Worm (Caenorhabditis elegans): ENCODE results near the gene chil-24.

chil-24 gene

DNA sequence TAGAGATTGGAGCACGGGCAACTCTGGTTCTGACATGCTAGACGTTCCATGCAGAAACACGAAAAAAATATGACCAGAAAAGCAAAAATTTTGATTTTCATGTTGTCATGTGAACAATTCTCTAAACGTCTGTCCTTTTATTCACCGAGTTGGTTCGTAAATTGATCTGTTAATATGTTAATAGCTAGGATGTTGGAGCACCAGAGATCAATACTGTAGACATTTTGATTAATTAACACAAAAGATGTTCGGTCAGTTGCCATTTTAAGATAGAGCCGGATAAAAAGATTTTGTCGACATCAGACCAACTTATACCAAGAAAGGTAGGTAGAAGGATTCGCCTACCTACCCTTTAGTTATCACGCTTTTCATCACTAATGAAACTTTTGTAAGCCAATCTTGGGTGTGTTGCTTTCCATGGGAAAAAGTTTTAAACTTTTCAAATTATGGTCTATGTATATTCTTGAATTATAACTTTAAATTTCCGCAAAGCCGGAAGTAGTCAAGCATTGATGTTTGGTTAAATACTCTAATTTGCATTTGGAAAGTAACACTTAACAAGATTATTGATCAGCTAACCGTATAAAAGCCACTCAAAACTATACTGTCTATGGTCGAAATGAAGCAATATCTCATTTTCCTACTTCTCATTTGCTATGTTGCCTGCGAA lies 20.7 kb downstream of the chil-24 start, which contains the start of the genes T10D4.11 and T10D4.1:
TSS of gene T10D4.11 (minus strand) at position 101 of the 670 bp plus-strand sequence.
TSS of gene T10D4.1 (plus strand) at position 620 of the 670 bp plus-strand sequence.
- TF ChIP-seq ZK546.5 (tag; optimal IDR thresholded peaks at IDR 0.05) (no peak), C34F6.9 (tag; optimal IDR thresholded peaks at IDR 0.05) (no peak), peb-1 (tag; optimal IDR thresholded peaks at IDR 0.05) (no peak), skn-1 (tag; optimal IDR thresholded peaks at IDR 0.05) (no peak), ztf-1 (GFP tag; conservative IDR thresholded peaks at IDR 0.05) (no peak), lin-11 (tag; optimal IDR thresholded peaks at IDR 0.05) (no peak), ama-1 (optimal IDR thresholded peaks at IDR 0.05) (no peak), nhr-237 (tag; optimal IDR thresholded peaks at IDR 0.05) (no peak), crh-2 (tag; optimal IDR thresholded peaks at IDR 0.05) (no peak), snpc-4 (tag; optimal IDR thresholded peaks at IDR 0.05) (no peak), zag-1 (tag; optimal IDR thresholded peaks at IDR 0.05) (no peak), nhr-11 (tag; optimal IDR thresholded peaks at IDR 0.05) (no peak), alr-1 (tag; optimal IDR thresholded peaks at IDR 0.05) (no peak)

DNA sequence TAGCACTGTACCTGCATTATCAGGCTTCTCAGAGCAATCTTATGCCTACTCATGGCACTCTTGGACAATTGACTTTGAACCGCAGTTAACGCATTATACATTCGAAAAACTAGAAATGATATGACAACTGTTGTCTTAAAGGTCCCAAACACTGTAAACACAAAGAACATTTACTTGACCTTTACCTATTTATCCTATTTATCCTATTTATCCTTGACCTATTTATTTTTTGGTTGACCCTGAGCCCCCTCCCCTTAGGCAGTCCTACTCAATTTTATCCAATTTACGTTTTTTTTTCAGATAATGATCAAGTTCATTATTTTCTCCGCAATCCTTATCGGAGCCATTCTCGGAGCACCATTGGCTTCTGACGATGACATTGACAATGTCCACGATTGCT lies 22.7 kb downstream of the chil-24 start, which contains the start of the genes T10D4.14 and T10D4.19:
TSS of gene T10D4.14 (minus strand) at position 101 of the 400 bp plus-strand sequence.
TSS of gene T10D4.19 (plus strand) at position 304 of the 400 bp plus-strand sequence.
- TF ChIP-seq nhr-129 (tag; optimal IDR thresholded peaks at IDR 0.05) (no peak), nhr-237 (tag; optimal IDR thresholded peaks at IDR 0.05) (no peak), elt-3 (tag; optimal IDR thresholded peaks at IDR 0.05) (no peak), fos-1 (tag; optimal IDR thresholded peaks at IDR 0.05) (no peak), C34F6.9 (tag; optimal IDR thresholded peaks at IDR 0.05) (no peak), aly-2 (tag; optimal IDR thresholded peaks at IDR 0.05) (no peak), nhr-25 (tag; optimal IDR thresholded peaks at IDR 0.05) (no peak), F13H6.1 (tag; optimal IDR thresholded peaks at IDR 0.05) (no peak), unc-55 (GFP tag; optimal IDR thresholded peaks at IDR 0.05) (no peak), elt-1 (tag; optimal IDR thresholded peaks at IDR 0.05) (no peak), crh-2 (tag; optimal IDR thresholded peaks at IDR 0.05) (no peak)

DNA sequence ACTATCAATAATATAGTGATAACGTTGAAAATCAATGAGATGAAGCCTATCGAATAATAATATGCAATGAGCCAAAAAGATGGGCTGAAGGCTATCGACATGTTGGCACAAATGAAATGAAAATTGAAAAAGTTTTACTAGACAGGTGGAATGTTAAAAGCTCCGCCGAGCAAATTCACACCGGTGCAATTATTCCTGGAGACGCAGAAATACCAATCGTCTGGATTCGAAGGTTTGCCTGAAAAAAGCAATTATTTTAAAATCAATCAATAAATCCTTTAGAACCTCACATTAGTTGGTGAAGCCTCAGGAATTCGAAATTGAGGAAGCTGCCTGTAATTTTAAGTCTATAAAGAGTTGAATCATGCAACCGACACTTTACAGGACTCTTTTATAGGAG lies 25.4 kb downstream of the chil-24 start, which contains the start of gene sri-32:
TSS of gene sri-32 (minus strand) at position 101 of the 400 bp plus-strand sequence.
- no peak for TF ChIP-seq elt-3 (tag; optimal IDR thresholded peaks at IDR 0.05)
- no peak for TF ChIP-seq mbf-1 (tag; optimal IDR thresholded peaks at IDR 0.05)
- TF ChIP-seq crh-2 (tag; optimal IDR thresholded peaks at IDR 0.05), result no peak
- no peak for TF ChIP-seq ceh-16 (tag; optimal IDR thresholded peaks at IDR 0.05)
- TF ChIP-seq nhr-10 (tag; optimal IDR thresholded peaks at IDR 0.05), result no peak
- TF ChIP-seq ZK546.5 (tag; optimal IDR thresholded peaks at IDR 0.05), result no peak
- TF ChIP-seq aly-2 (tag; optimal IDR thresholded peaks at IDR 0.05), result no peak
- no peak for TF ChIP-seq egl-27 (tag; optimal IDR thresholded peaks at IDR 0.05)
- TF ChIP-seq blmp-1 (tag; optimal IDR thresholded peaks at IDR 0.05; ENCODE audit: insufficient read depth), result no peak
- TF ChIP-seq sem-4 (tag; optimal IDR thresholded peaks at IDR 0.05), result no peak
- TF ChIP-seq snpc-4 (tag; optimal IDR thresholded peaks at IDR 0.05), result no peak
- TF ChIP-seq zag-1 (tag; optimal IDR thresholded peaks at IDR 0.05), result no peak
- no peak for TF ChIP-seq nhr-12 (tag; optimal IDR thresholded peaks at IDR 0.05)
- no peak for TF ChIP-seq Y55F3AM.14 (GFP tag; optimal IDR thresholded peaks at IDR 0.05)

DNA sequence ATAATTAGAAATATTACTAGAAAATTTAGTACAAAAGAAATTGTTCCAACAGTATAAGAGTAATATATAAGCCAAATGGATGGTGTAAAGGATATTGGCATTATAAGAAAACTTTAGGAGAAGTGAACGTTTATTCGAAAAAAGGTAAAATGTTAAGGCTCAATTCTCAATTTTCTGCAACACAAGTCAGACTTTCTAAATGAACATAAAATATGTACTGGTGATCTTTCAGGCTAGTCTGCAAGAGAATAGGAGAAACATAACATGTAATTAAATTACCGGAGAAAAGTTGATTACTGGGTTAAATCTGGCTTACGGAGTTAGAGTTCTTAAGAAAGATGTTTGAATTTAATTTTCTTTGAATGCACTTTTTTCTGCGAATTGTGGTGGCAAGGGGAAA lies 27.8 kb downstream of the chil-24 start, which contains the start of gene sri-33:
TSS of gene sri-33 (minus strand) at position 101 of the 400 bp plus-strand sequence.
- TF ChIP-seq egl-27 (tag; optimal IDR thresholded peaks at IDR 0.05), result no peak
- peak; percentile 5 for TF ChIP-seq nhr-21 (tag; optimal IDR thresholded peaks at IDR 0.05)

DNA sequence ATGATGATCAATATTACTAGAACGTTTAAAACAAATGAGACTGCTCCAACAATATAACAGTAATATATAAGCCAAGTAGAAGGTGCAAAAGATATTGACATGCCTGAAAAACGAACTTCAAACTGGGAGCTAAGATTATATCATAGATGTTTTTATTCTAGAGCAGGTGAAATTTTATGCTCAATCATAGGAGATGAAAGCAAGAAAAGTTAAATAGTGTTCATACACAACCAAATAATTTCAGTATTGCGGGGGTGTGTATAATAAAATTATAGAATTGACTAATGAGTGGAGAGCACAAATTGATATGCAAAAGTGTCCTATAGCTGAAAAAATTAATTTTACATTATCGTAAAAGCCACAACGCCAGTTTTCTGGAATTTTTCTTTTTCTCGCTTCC lies 30.0 kb downstream of the chil-24 start, which contains the start of gene sri-34:
TSS of gene sri-34 (minus strand) at position 101 of the 400 bp plus-strand sequence.
- TF ChIP-seq ama-1 (optimal IDR thresholded peaks at IDR 0.05) (no peak), blmp-1 (tag; optimal IDR thresholded peaks at IDR 0.05; ENCODE audit: insufficient read depth) (no peak), dmd-4 (tag; optimal IDR thresholded peaks at IDR 0.05) (no peak), aly-2 (tag; optimal IDR thresholded peaks at IDR 0.05) (no peak)

DNA sequence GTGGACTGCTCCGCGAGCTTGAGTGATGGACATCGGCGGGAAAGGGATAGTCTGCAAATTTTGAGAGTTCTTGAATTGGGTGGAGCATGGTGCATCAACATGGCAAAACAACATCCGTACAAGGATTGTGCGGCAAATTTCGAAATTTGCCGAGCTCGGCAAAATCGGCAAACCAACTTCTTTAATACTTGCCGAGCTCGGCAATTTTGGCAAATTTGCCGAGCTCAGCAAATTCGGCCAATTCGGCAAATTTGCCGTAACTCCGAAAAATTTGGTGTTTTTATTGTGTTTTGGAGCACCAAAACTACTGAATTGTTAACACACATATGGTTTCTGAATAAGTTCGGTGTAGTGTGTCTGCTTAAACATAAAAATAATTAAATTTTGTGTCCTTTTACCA lies 41.1 kb downstream of the chil-24 start, which contains the start of gene fbxc-55:
TSS of gene fbxc-55 (minus strand) at position 101 of the 400 bp plus-strand sequence.
- TF ChIP-seq egl-27 (tag; optimal IDR thresholded peaks at IDR 0.05) (no peak), ztf-11 (tag; optimal IDR thresholded peaks at IDR 0.05) (no peak), sma-3 (GFP tag; optimal IDR thresholded peaks at IDR 0.05) (no peak), unc-39 (tag; optimal IDR thresholded peaks at IDR 0.05) (no peak), nhr-129 (tag; optimal IDR thresholded peaks at IDR 0.05) (no peak), lsy-2 (tag; optimal IDR thresholded peaks at IDR 0.05) (no peak), skn-1 (tag; optimal IDR thresholded peaks at IDR 0.05) (no peak), dmd-4 (tag; optimal IDR thresholded peaks at IDR 0.05) (no peak), fos-1 (tag; optimal IDR thresholded peaks at IDR 0.05) (no peak), sem-4 (tag; optimal IDR thresholded peaks at IDR 0.05) (no peak), F13H6.1 (tag; optimal IDR thresholded peaks at IDR 0.05) (no peak), nhr-12 (tag; optimal IDR thresholded peaks at IDR 0.05) (no peak)
